Worm (Caenorhabditis elegans) whole organism, L4/young adult: ENCODE measurements around the gene orc-3.

Experiments used
- dao-5 ChIP-seq: sonication (generic microtip); optimal IDR thresholded peaks from 2 replicates; lab custom pipeline; 2016; ENCODE audit warnings: missing genotype, missing genetic modification characterization, moderate library complexity, missing compliant biosample characterization
- him-1 ChIP-seq: sonication (generic microtip); optimal IDR thresholded peaks from 2 replicates; lab custom pipeline; 2016; ENCODE audit warnings: missing genotype, missing genetic modification reagents, missing genetic modification characterization, missing compliant biosample characterization

DNA sequence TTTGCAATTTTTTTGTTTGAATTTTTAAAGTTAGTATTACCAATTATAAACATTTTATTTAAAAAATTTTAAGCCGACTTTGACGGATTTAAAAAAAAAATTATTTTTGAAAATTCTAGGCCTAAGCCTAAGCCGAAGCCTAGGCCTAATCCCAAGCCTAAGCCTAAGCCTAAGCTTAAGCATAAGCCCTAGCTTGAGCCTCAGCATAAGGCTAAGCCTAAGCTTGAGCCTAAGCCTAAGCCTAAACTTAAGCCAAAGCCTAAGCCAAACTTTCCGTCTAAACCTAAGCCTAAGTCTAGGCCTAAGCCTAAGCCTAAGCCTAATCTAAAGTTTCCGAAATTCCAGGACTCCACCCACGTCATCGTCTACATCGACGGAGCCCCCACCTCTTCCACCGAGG, 38.3 kb upstream of the orc-3 start:
- TF ChIP-seq him-1 (tag; lab: Kevin White, UChicago) (no peak), dao-5 (tag; lab: Kevin White, UChicago) (no peak)
